Fruit fly (Drosophila melanogaster) whole organism, embryonic: Measurements from ENCODE around the gene Ccdc114.

Experiments used
- Aef1 ChIP-seq: fragments of 200-800 bp; sonication (Bioruptor generic); IDR thresholded peaks from 3 replicates; pipeline ENCODE4 v1.3.6; 2022; ENCODE audit warnings: missing biosample characterization, missing genetic modification characterization
- CG10209 ChIP-seq: fragments of 200-800 bp; sonication (Bioruptor generic); optimal IDR thresholded peaks from 3 replicates; lab custom pipeline; 2017; ENCODE audit warnings: missing biosample characterization, mild to moderate bottlenecking, missing genetic modification characterization, missing genetic modification reagents
- CG10462 ChIP-seq: fragments of 200-800 bp; sonication (Bioruptor generic); optimal IDR thresholded peaks from 2 replicates; lab custom pipeline; 2016; ENCODE audit warnings: missing biosample characterization, missing genetic modification characterization
- CG11093 ChIP-seq: fragments of 200-800 bp; sonication (Bioruptor generic); IDR thresholded peaks from 3 replicates; pipeline ENCODE4 v1.3.6; 2022; ENCODE audit warnings: missing biosample characterization, missing genetic modification characterization
- CG12071 ChIP-seq: fragments of 200-800 bp; sonication (Bioruptor generic); optimal IDR thresholded peaks from 3 replicates; lab custom pipeline; 2018; ENCODE audit warnings: missing biosample characterization, mild to moderate bottlenecking, missing genetic modification characterization
- CG12769 ChIP-seq: fragments of 200-800 bp; sonication (Bioruptor generic); optimal IDR thresholded peaks from 2 replicates; lab custom pipeline; 2019; ENCODE audit warnings: missing biosample characterization, mild to moderate bottlenecking, missing genetic modification characterization, moderate library complexity
- CG13287 ChIP-seq: fragments of 200-800 bp; sonication (Bioruptor generic); IDR thresholded peaks from 2 replicates; pipeline ENCODE4 v1.3.6; 2022; ENCODE audit warnings: missing biosample characterization, missing genetic modification characterization; ENCODE audit not compliant: partially characterized antibody
- CG16779 ChIP-seq: fragments of 200-800 bp; sonication (Bioruptor generic); IDR thresholded peaks from 2 replicates; pipeline ENCODE4 v1.3.6; 2022; ENCODE audit warnings: missing biosample characterization, missing genetic modification characterization
- CG1792 ChIP-seq: fragments of 200-800 bp; sonication (Bioruptor generic); optimal IDR thresholded peaks from 2 replicates; lab custom pipeline; 2016; ENCODE audit warnings: missing biosample characterization, missing genetic modification characterization
- CG18476 ChIP-seq: fragments of 200-800 bp; sonication (Bioruptor generic); optimal IDR thresholded peaks from 2 replicates; lab custom pipeline; 2016; ENCODE audit warnings: missing biosample characterization, mild to moderate bottlenecking, missing genetic modification characterization
- CG18599 ChIP-seq: fragments of 200-800 bp; sonication (Bioruptor generic); optimal IDR thresholded peaks from 3 replicates; lab custom pipeline; 2017; ENCODE audit warnings: missing biosample characterization, missing genetic modification characterization, mild to moderate bottlenecking, moderate library complexity, missing genetic modification reagents
- CG18619 ChIP-seq: fragments of 200-800 bp; sonication (Bioruptor generic); optimal IDR thresholded peaks from 3 replicates; lab custom pipeline; 2017; ENCODE audit warnings: missing biosample characterization, mild to moderate bottlenecking, missing genetic modification characterization
- CG31441 ChIP-seq: fragments of 200-800 bp; sonication (Bioruptor generic); IDR thresholded peaks from 2 replicates; pipeline ENCODE4 v1.3.6; 2022; ENCODE audit warnings: missing biosample characterization, missing genetic modification characterization
- CG3281 ChIP-seq: fragments of 200-800 bp; sonication (Bioruptor generic); optimal IDR thresholded peaks from 3 replicates; lab custom pipeline; 2017; ENCODE audit warnings: missing biosample characterization, mild to moderate bottlenecking, missing genetic modification characterization
- CG3838 ChIP-seq: fragments of 200-800 bp; sonication (Bioruptor generic); optimal IDR thresholded peaks from 3 replicates; lab custom pipeline; 2016; ENCODE audit warnings: missing biosample characterization, missing genetic modification characterization
- CG3995 ChIP-seq: fragments of 200-800 bp; sonication (Bioruptor generic); optimal IDR thresholded peaks from 3 replicates; lab custom pipeline; 2016; ENCODE audit warnings: missing biosample characterization, missing genetic modification characterization
- CG42726 ChIP-seq: fragments of 200-800 bp; sonication (Bioruptor generic); IDR thresholded peaks from 2 replicates; pipeline ENCODE4 v1.3.6; 2022; ENCODE audit warnings: missing biosample characterization, missing genetic modification characterization; ENCODE audit not compliant: partially characterized antibody
- CG5953 ChIP-seq: fragments of 200-800 bp; sonication (Bioruptor generic); IDR thresholded peaks from 2 replicates; pipeline ENCODE4 v1.3.6; 2022; ENCODE audit warnings: missing biosample characterization, missing genetic modification characterization
- CG6654 ChIP-seq: fragments of 200-800 bp; sonication (Bioruptor generic); optimal IDR thresholded peaks from 2 replicates; lab custom pipeline; 2017; ENCODE audit warnings: missing biosample characterization, mild to moderate bottlenecking, missing genetic modification characterization
- CG6689 ChIP-seq: fragments of 200-800 bp; sonication (Bioruptor generic); IDR thresholded peaks from 2 replicates; pipeline ENCODE4 v1.3.6; 2022; ENCODE audit warnings: missing biosample characterization, missing genetic modification characterization
- CG7786 ChIP-seq: fragments of 200-800 bp; sonication (Bioruptor generic); optimal IDR thresholded peaks from 2 replicates; lab custom pipeline; 2016; ENCODE audit warnings: missing biosample characterization, missing genetic modification characterization
- CG7928 ChIP-seq: fragments of 200-800 bp; sonication (Bioruptor generic); optimal IDR thresholded peaks from 2 replicates; lab custom pipeline; 2017; ENCODE audit warnings: missing biosample characterization, mild to moderate bottlenecking, missing genetic modification characterization
- CG9817 ChIP-seq: fragments of 200-800 bp; sonication (Bioruptor generic); optimal IDR thresholded peaks from 2 replicates; lab custom pipeline; 2018; ENCODE audit warnings: missing biosample characterization, mild to moderate bottlenecking, missing genetic modification characterization, moderate library complexity
- CG9932 ChIP-seq: fragments of 200-800 bp; sonication (Bioruptor generic); IDR thresholded peaks from 2 replicates; pipeline ENCODE4 v1.3.6; 2022; ENCODE audit warnings: missing biosample characterization, missing genetic modification characterization
- Dad ChIP-seq: fragments of 200-800 bp; sonication (Bioruptor generic); optimal IDR thresholded peaks from 3 replicates; lab custom pipeline; 2016; ENCODE audit warnings: missing biosample characterization, missing genetic modification characterization
- Dp ChIP-seq: fragments of 200-800 bp; sonication (Bioruptor generic); optimal IDR thresholded peaks from 2 replicates; lab custom pipeline; 2018; ENCODE audit warnings: missing biosample characterization, mild to moderate bottlenecking, missing genetic modification characterization, moderate library complexity
- Dref ChIP-seq: fragments of 200-800 bp; sonication (Bioruptor generic); IDR thresholded peaks from 2 replicates; pipeline ENCODE4 v1.3.6; 2022; ENCODE audit warnings: missing biosample characterization, missing genetic modification characterization
- HLH4C ChIP-seq: fragments of 200-800 bp; sonication (Bioruptor generic); IDR thresholded peaks from 3 replicates; pipeline ENCODE4 v1.3.6; 2022; ENCODE audit warnings: missing biosample characterization, missing genetic modification characterization; ENCODE audit not compliant: partially characterized antibody
- HmgZ ChIP-seq: fragments of 200-800 bp; sonication (Bioruptor generic); optimal IDR thresholded peaks from 2 replicates; lab custom pipeline; 2018; ENCODE audit warnings: missing biosample characterization, mild to moderate bottlenecking, missing genetic modification characterization
- Lim3 ChIP-seq: fragments of 200-800 bp; sonication (Bioruptor generic); IDR thresholded peaks from 2 replicates; pipeline ENCODE4 v1.3.6; 2022; ENCODE audit warnings: missing biosample characterization, missing genetic modification characterization
- Mad ChIP-seq: fragments of 200-800 bp; sonication (Bioruptor generic); optimal IDR thresholded peaks from 2 replicates; lab custom pipeline; 2016; ENCODE audit warnings: missing biosample characterization, missing genetic modification characterization
- Med ChIP-seq: fragments of 200-800 bp; sonication (Bioruptor generic); peaks from one replicate; lab custom pipeline; 2016; ENCODE audit warnings: missing biosample characterization, missing genetic modification characterization, mild to moderate bottlenecking, inconsistent platforms, moderate library complexity
- Nf-YB ChIP-seq: fragments of 200-800 bp; sonication (Bioruptor generic); optimal IDR thresholded peaks from 3 replicates; lab custom pipeline; 2019; ENCODE audit warnings: missing biosample characterization, mild to moderate bottlenecking, missing genetic modification characterization, moderate library complexity
- Oli ChIP-seq: fragments of 200-800 bp; sonication (Bioruptor generic); optimal IDR thresholded peaks from 2 replicates; lab custom pipeline; 2018; ENCODE audit warnings: missing biosample characterization, mild to moderate bottlenecking, missing genetic modification characterization, moderate library complexity
- Sin3A ChIP-seq: fragments of >200 bp; optimal IDR thresholded peaks from 2 replicates; lab custom pipeline; 2018
- Ssrp ChIP-seq: fragments of 200-800 bp; sonication (Bioruptor generic); optimal IDR thresholded peaks from 2 replicates; lab custom pipeline; 2018; ENCODE audit warnings: missing biosample characterization, mild to moderate bottlenecking, missing genetic modification characterization, moderate library complexity
- Stat92E ChIP-seq, 3 experiments: fragments of >200 bp in 2 of 3; fragments of 200-800 bp in 1 of 3; sonication (Bioruptor generic) in 1 of 3; optimal IDR thresholded peaks; 2 replicates each; lab custom pipeline; 2017 to 2019; ENCODE audit warnings: missing biosample characterization in 3 of 3, missing genetic modification characterization in 3 of 3, mild to moderate bottlenecking in 1 of 3, moderate library complexity in 1 of 3
- Xbp1 ChIP-seq: fragments of 200-800 bp; sonication (Bioruptor generic); optimal IDR thresholded peaks from 3 replicates; lab custom pipeline; 2016; ENCODE audit warnings: missing biosample characterization, mild to moderate bottlenecking, missing genetic modification characterization
- amos ChIP-seq: fragments of 200-800 bp; sonication (Bioruptor generic); IDR thresholded peaks from 2 replicates; pipeline ENCODE4 v1.3.6; 2022; ENCODE audit warnings: missing biosample characterization, missing genetic modification characterization; ENCODE audit not compliant: partially characterized antibody
- bigmax ChIP-seq: fragments of 200-800 bp; sonication (Bioruptor generic); optimal IDR thresholded peaks from 2 replicates; lab custom pipeline; 2018; ENCODE audit warnings: missing biosample characterization, mild to moderate bottlenecking, missing genetic modification characterization
- fd102C ChIP-seq: fragments of 200-800 bp; sonication (Bioruptor generic); optimal IDR thresholded peaks from 2 replicates; lab custom pipeline; 2018; ENCODE audit warnings: missing biosample characterization, mild to moderate bottlenecking, missing genetic modification characterization, moderate library complexity
- grn ChIP-seq: fragments of 200-800 bp; sonication (Bioruptor generic); optimal IDR thresholded peaks from 3 replicates; lab custom pipeline; 2017; ENCODE audit warnings: missing biosample characterization, missing genetic modification characterization
- ham ChIP-seq: fragments of 200-800 bp; sonication (Bioruptor generic); IDR thresholded peaks from 2 replicates; pipeline ENCODE4 v1.3.6; 2022; ENCODE audit warnings: missing biosample characterization, missing genetic modification characterization
- nau ChIP-seq: fragments of 200-800 bp; sonication (Bioruptor generic); optimal IDR thresholded peaks from 3 replicates; lab custom pipeline; 2017; ENCODE audit warnings: missing biosample characterization, mild to moderate bottlenecking, missing genetic modification characterization, missing genetic modification reagents
- otp ChIP-seq: fragments of 200-800 bp; sonication (Bioruptor generic); IDR thresholded peaks from 3 replicates; pipeline ENCODE4, ENCODE4 v1.3.6; 2022; ENCODE audit warnings: missing biosample characterization, missing genetic modification characterization
- pho ChIP-seq: fragments of 200-800 bp; sonication (Bioruptor generic); optimal IDR thresholded peaks from 2 replicates; lab custom pipeline; 2016; ENCODE audit warnings: missing biosample characterization, missing genetic modification characterization
- salm ChIP-seq: fragments of 200-800 bp; sonication (Bioruptor generic); optimal IDR thresholded peaks from 2 replicates; lab custom pipeline; 2018; ENCODE audit warnings: missing biosample characterization, mild to moderate bottlenecking, missing genetic modification characterization
- sc ChIP-seq, 3 experiments: fragments of >200 bp in 2 of 3; fragments of 200-800 bp in 1 of 3; sonication (Bioruptor generic) in 1 of 3; optimal IDR thresholded peaks; 2 replicates in 2 of 3; 3 replicates in 1 of 3; lab custom pipeline; 2017; ENCODE audit warnings: mild to moderate bottlenecking in 1 of 3, missing biosample characterization in 1 of 3, missing genetic modification characterization in 1 of 3, missing genetic modification reagents in 1 of 3
- schlank ChIP-seq: fragments of 200-800 bp; sonication (Bioruptor generic); optimal IDR thresholded peaks from 2 replicates; lab custom pipeline; 2018; ENCODE audit warnings: missing biosample characterization, mild to moderate bottlenecking, missing genetic modification characterization
- slou ChIP-seq: fragments of 200-800 bp; sonication (Bioruptor generic); optimal IDR thresholded peaks from 3 replicates; lab custom pipeline; 2016; ENCODE audit warnings: missing biosample characterization, missing genetic modification characterization
- toy ChIP-seq: fragments of 200-800 bp; sonication (Bioruptor generic); IDR thresholded peaks from 2 replicates; pipeline ENCODE4 v1.3.6; 2022; ENCODE audit warnings: missing biosample characterization, missing genetic modification characterization

Gene Ccdc114

dm6 chr3R:16652091-16652490 is 27.6 kb upstream of the Ccdc114 start, which contains the start of gene CG14907 (continued):
- no peak for TF ChIP-seq fd102C (GFP tag; lab: Kevin White, UChicago)
- TF ChIP-seq slou: no peak
- no peak for TF ChIP-seq Mad (GFP tag; lab: Kevin White, UChicago)
- TF ChIP-seq Sin3A: no peak
- peak; percentile 84 for TF ChIP-seq Dp (GFP tag; lab: Kevin White, UChicago)
- no peak for TF ChIP-seq CG18476
- TF ChIP-seq Oli (tag; lab: Kevin White, UChicago): no peak
- TF ChIP-seq sc (optimal IDR thresholded peaks at IDR 0.05; lab: Kevin White, UChicago): no peak
- no peak for TF ChIP-seq sc (GFP tag; optimal IDR thresholded peaks at IDR 0.05; lab: Kevin White, UChicago)
- TF ChIP-seq CG12071 (GFP tag; lab: Kevin White, UChicago): no peak
- no peak for TF ChIP-seq schlank
- no peak for TF ChIP-seq bigmax (GFP tag; lab: Kevin White, UChicago)
- no peak for TF ChIP-seq CG10209
- TF ChIP-seq Aef1: no peak
- TF ChIP-seq CG18599: no peak
- no peak for TF ChIP-seq nau (GFP tag; lab: Kevin White, UChicago)
- TF ChIP-seq CG18619 (GFP tag; lab: Kevin White, UChicago): no peak
- TF ChIP-seq otp (GFP tag; lab: Robert Waterston, UW): no peak
- TF ChIP-seq Lim3 (GFP tag; lab: Robert Waterston, UW): no peak
- no peak for TF ChIP-seq Stat92E (GFP tag; optimal IDR thresholded peaks at IDR 0.05; lab: Kevin White, UChicago)
- TF ChIP-seq CG7786 (GFP tag; lab: Kevin White, UChicago): no peak
- TF ChIP-seq CG13287 (GFP tag; lab: Robert Waterston, UW): peak; percentile 82
- TF ChIP-seq CG5953 (GFP tag; lab: Robert Waterston, UW): no peak
- no peak for TF ChIP-seq CG11093 (GFP tag; lab: Robert Waterston, UW)
- TF ChIP-seq CG16779: no peak
- no peak for TF ChIP-seq Nf-YB
- TF ChIP-seq salm: no peak
- TF ChIP-seq Dref (GFP tag; lab: Robert Waterston, UW): peak; percentile 76
- TF ChIP-seq HmgZ (tag; lab: Kevin White, UChicago): peak; percentile 2
- no peak for TF ChIP-seq ham (GFP tag; lab: Robert Waterston, UW)
- TF ChIP-seq CG42726 (GFP tag; lab: Robert Waterston, UW): 0 out of 2 replicates have a peak, but pooled peaks have one; percentile 5
- no peak for TF ChIP-seq Dad
- TF ChIP-seq grn (GFP tag; lab: Kevin White, UChicago): no peak
- TF ChIP-seq Xbp1 (GFP tag; lab: Kevin White, UChicago): no peak
- no peak for TF ChIP-seq Ssrp (tag; lab: Kevin White, UChicago)
- no peak for TF ChIP-seq CG9932 (GFP tag; lab: Robert Waterston, UW)
- peak; percentile 8 for TF ChIP-seq CG3281 (GFP tag; lab: Kevin White, UChicago)
- TF ChIP-seq CG6654 (GFP tag; lab: Kevin White, UChicago): no peak
- TF ChIP-seq HLH4C: peak; percentile 71
- TF ChIP-seq CG7928 (GFP tag; lab: Kevin White, UChicago): no peak
- TF ChIP-seq CG3995 (GFP tag; lab: Kevin White, UChicago): no peak
- peak; percentile 80 for TF ChIP-seq Med
- TF ChIP-seq CG1792 (GFP tag; lab: Kevin White, UChicago): no peak
- TF ChIP-seq CG9817: no peak
- no peak for TF ChIP-seq toy
- no peak for TF ChIP-seq CG10462 (GFP tag; lab: Kevin White, UChicago)
- TF ChIP-seq CG12769 (tag; lab: Kevin White, UChicago): no peak
- peak; percentile 63; the same call in 1 of the 2 replicates for TF ChIP-seq amos (GFP tag; lab: Robert Waterston, UW)
- TF ChIP-seq CG6689: no peak
- TF ChIP-seq CG31441 (GFP tag; lab: Robert Waterston, UW): no peak
- TF ChIP-seq CG3838 (GFP tag; lab: Kevin White, UChicago): no peak
- TF ChIP-seq pho (GFP tag; lab: Kevin White, UChicago): no peak
